Worm (Caenorhabditis elegans) whole organism, early embryonic: ENCODE data around the gene tag-180.

Experiments used
- B0310.2 ChIP-seq: sonication (generic microtip); optimal IDR thresholded peaks from 2 replicates; lab custom pipeline; 2016; ENCODE audit warnings: mild to moderate bottlenecking, missing genetic modification characterization, missing compliant biosample characterization
- ama-1 ChIP-seq: fragments of 150-350 bp; optimal IDR thresholded peaks from 2 replicates; lab custom pipeline; 2014
- ceh-36 ChIP-seq: sonication (generic microtip); optimal IDR thresholded peaks from 2 replicates; lab custom pipeline; 2016; ENCODE audit warnings: missing genetic modification characterization, inconsistent platforms, missing compliant biosample characterization
- flt-1 ChIP-seq: fragments of 200-800 bp; sonication (Bioruptor generic); IDR thresholded peaks from 2 replicates; pipeline ENCODE4 v1.3.6; 2022; ENCODE audit warnings: missing genetic modification characterization, missing compliant biosample characterization
- hmbx-1 ChIP-seq: sonication (generic microtip); optimal IDR thresholded peaks from 2 replicates; lab custom pipeline; 2016; ENCODE audit warnings: mild to moderate bottlenecking, missing genetic modification characterization, missing compliant biosample characterization
- hmg-4 ChIP-seq: fragments of 200-800 bp; sonication (Bioruptor generic); optimal IDR thresholded peaks from 2 replicates; lab custom pipeline; 2018; ENCODE audit warnings: mild to moderate bottlenecking, missing genetic modification characterization, missing compliant biosample characterization
- pes-1 ChIP-seq: fragments of 200-800 bp; sonication (Bioruptor generic); IDR thresholded peaks from 2 replicates; pipeline ENCODE4 v1.3.6; 2022; ENCODE audit warnings: missing genetic modification reagents, missing genetic modification characterization, missing compliant biosample characterization
- scrt-1 ChIP-seq: fragments of 200-800 bp; sonication (Bioruptor generic); IDR thresholded peaks from 2 replicates; pipeline ENCODE4 v1.3.6; 2022; ENCODE audit warnings: missing genetic modification characterization, missing compliant biosample characterization
- sea-1 ChIP-seq: fragments of 200-800 bp; sonication (Bioruptor generic); conservative IDR thresholded peaks from 2 replicates; pipeline ENCODE4 v1.3.6; 2022; ENCODE audit warnings: missing genetic modification characterization, missing compliant biosample characterization
- tbx-11 ChIP-seq: fragments of 200-800 bp; sonication (Bioruptor generic); IDR thresholded peaks from 2 replicates; pipeline ENCODE4 v1.3.6; 2022; ENCODE audit warnings: missing genetic modification characterization, missing compliant biosample characterization
- tbx-37 ChIP-seq: fragments of 200-800 bp; sonication (Bioruptor generic); conservative IDR thresholded peaks from 2 replicates; pipeline ENCODE4 v1.3.6; 2022; ENCODE audit warnings: missing genetic modification reagents, missing genetic modification characterization, missing compliant biosample characterization
- tra-4 ChIP-seq: sonication (generic microtip); optimal IDR thresholded peaks from 2 replicates; lab custom pipeline; 2017; ENCODE audit warnings: missing genetic modification characterization, missing compliant biosample characterization

ce11 chrII:11353471-11353870 lies 24.2 kb upstream of the tag-180 start:
- TF ChIP-seq ama-1 (lab: Kevin White, UChicago) (no peak), scrt-1 (GFP tag; lab: Robert Waterston, UW) (no peak), tbx-11 (no peak), B0310.2 (tag; lab: Kevin White, UChicago) (no peak), flt-1 (no peak), tbx-37 (GFP tag; lab: Robert Waterston, UW) (no peak), pes-1 (no peak), tra-4 (tag; lab: Kevin White, UChicago) (no peak), sea-1 (GFP tag; lab: Robert Waterston, UW) (no peak), hmg-4 (GFP tag; lab: Kevin White, UChicago) (no peak), ceh-36 (tag; lab: Kevin White, UChicago) (no peak), hmbx-1 (tag; lab: Kevin White, UChicago) (no peak)
